Fruit fly (Drosophila melanogaster) whole organism, wandering third instar larva: ENCODE measurements around the gene CG34034.
A peak's percentile ranks its signal among the peaks of the same experiment; 100 is the strongest.

Experiments used
- Dif ChIP-seq: fragments of 200-275, 200-300 bp; sonication (Bioruptor generic); optimal IDR thresholded peaks from 2 replicates; lab custom pipeline; 2018; ENCODE audit warnings: missing biosample characterization, missing genetic modification characterization; ENCODE audit not compliant: partially characterized antibody
- GATAd ChIP-seq: sonication (Bioruptor generic); optimal IDR thresholded peaks from 2 replicates; lab custom pipeline; 2016; ENCODE audit warnings: missing biosample characterization, missing genetic modification characterization
- Hr78 ChIP-seq: fragments of >200 bp; optimal IDR thresholded peaks from 2 replicates; lab custom pipeline; 2017; ENCODE audit warnings: missing biosample characterization, missing genetic modification characterization
- Mio ChIP-seq: sonication (Bioruptor generic); optimal IDR thresholded peaks from 2 replicates; lab custom pipeline; 2016; ENCODE audit warnings: missing biosample characterization, missing genetic modification characterization
- N ChIP-seq: fragments of >200 bp; optimal IDR thresholded peaks from 2 replicates; lab custom pipeline; 2018; ENCODE audit warnings: missing biosample characterization, missing external identifiers, missing genetic modification characterization
- dmrt93B ChIP-seq: fragments of 200-800 bp; sonication (Bioruptor generic); optimal IDR thresholded peaks from 2 replicates; lab custom pipeline; 2018; ENCODE audit warnings: missing biosample characterization, mild to moderate bottlenecking, missing genetic modification characterization
- fru ChIP-seq: fragments of 200-800 bp; sonication (Bioruptor generic); optimal IDR thresholded peaks from 3 replicates; lab custom pipeline; 2016; ENCODE audit warnings: missing biosample characterization, mild to moderate bottlenecking, missing genetic modification characterization
- pan ChIP-seq: fragments of >200 bp; optimal IDR thresholded peaks from 2 replicates; lab custom pipeline; 2017
- psq ChIP-seq: fragments of 200-800 bp; sonication (Bioruptor generic); optimal IDR thresholded peaks from 3 replicates; lab custom pipeline; 2017; ENCODE audit warnings: missing biosample characterization, mild to moderate bottlenecking, missing genetic modification characterization, moderate library complexity
- rgr ChIP-seq: fragments of 200-800 bp; sonication (Bioruptor generic); optimal IDR thresholded peaks from 3 replicates; lab custom pipeline; 2016; ENCODE audit warnings: missing biosample characterization, mild to moderate bottlenecking, missing genetic modification characterization
- woc ChIP-seq: sonication (Bioruptor generic); optimal IDR thresholded peaks from 2 replicates; lab custom pipeline; 2016; ENCODE audit warnings: missing biosample characterization, mild to moderate bottlenecking, missing genetic modification characterization

dm6 chr3R:21781448-21781847 is 42.5 kb upstream of the CG34034 start:
- TF ChIP-seq GATAd (GFP tag; lab: Kevin White, UChicago) (no peak), fru (GFP tag; lab: Kevin White, UChicago) (peak; percentile 94), Hr78 (GFP tag; lab: Kevin White, UChicago) (no peak), psq (GFP tag; lab: Kevin White, UChicago) (peak; percentile 89), dmrt93B (peak; percentile 80), N (GFP tag; lab: Kevin White, UChicago) (no peak), Mio (no peak), pan (lab: Kevin White, UChicago) (no peak), rgr (GFP tag; lab: Kevin White, UChicago) (peak; percentile 90), Dif (GFP tag; lab: Kevin White, UChicago) (no peak), woc (GFP tag; lab: Kevin White, UChicago) (peak; percentile 90)
